Fruit fly (Drosophila melanogaster) whole organism, prepupa: Measurements from ENCODE around the gene MCTS1.
A peak's percentile ranks its signal among the peaks of the same experiment; 100 is the strongest.

Experiments used
- CG10669 ChIP-seq: fragments of 200-800 bp; sonication (Bioruptor generic); optimal IDR thresholded peaks from 3 replicates; lab custom pipeline; 2018; ENCODE audit warnings: missing biosample characterization, mild to moderate bottlenecking, missing genetic modification characterization, moderate library complexity
- CG11762 ChIP-seq: fragments of 200-800 bp; sonication (Bioruptor generic); optimal IDR thresholded peaks from 3 replicates; lab custom pipeline; 2016; ENCODE audit warnings: missing biosample characterization, missing genetic modification characterization; ENCODE audit not compliant: insufficient read depth
- CG15336 ChIP-seq: fragments of 200-800 bp; sonication (Bioruptor generic); IDR thresholded peaks from 2 replicates; pipeline ENCODE4 v1.3.6; 2022; ENCODE audit warnings: missing biosample characterization, missing genetic modification characterization
- CG1621 ChIP-seq: fragments of 200-800 bp; sonication (Bioruptor generic); optimal IDR thresholded peaks from 3 replicates; lab custom pipeline; 2018; ENCODE audit warnings: missing biosample characterization, mild to moderate bottlenecking, missing genetic modification characterization
- CG16779 ChIP-seq: fragments of 200-800 bp; sonication (Bioruptor generic); optimal IDR thresholded peaks from 3 replicates; lab custom pipeline; 2017; ENCODE audit warnings: missing biosample characterization, mild to moderate bottlenecking, missing genetic modification characterization
- CG3032 ChIP-seq: fragments of 200-800 bp; optimal IDR thresholded peaks from 2 replicates; lab custom pipeline; 2019; ENCODE audit warnings: missing biosample characterization, mild to moderate bottlenecking, missing genetic modification characterization, moderate library complexity
- CG32006 ChIP-seq: fragments of 200-800 bp; sonication (Bioruptor generic); optimal IDR thresholded peaks from 3 replicates; lab custom pipeline; 2017; ENCODE audit warnings: missing biosample characterization, mild to moderate bottlenecking, missing genetic modification characterization
- CG3919 ChIP-seq: fragments of 200-800 bp; sonication (Bioruptor generic); optimal IDR thresholded peaks from 3 replicates; lab custom pipeline; 2016; ENCODE audit warnings: missing biosample characterization, missing genetic modification characterization
- CG4318 ChIP-seq: fragments of 200-800 bp; sonication (Bioruptor generic); optimal IDR thresholded peaks from 3 replicates; lab custom pipeline; 2017; ENCODE audit warnings: missing biosample characterization, mild to moderate bottlenecking, missing genetic modification characterization
- CG6163 ChIP-seq: fragments of 200-800 bp; sonication (Bioruptor generic); IDR thresholded peaks from 3 replicates; pipeline ENCODE4 v1.3.6; 2022; ENCODE audit warnings: missing biosample characterization, missing genetic modification characterization
- CG6276 ChIP-seq: fragments of 200-800 bp; sonication (Bioruptor generic); optimal IDR thresholded peaks from 2 replicates; lab custom pipeline; 2017; ENCODE audit warnings: missing biosample characterization, mild to moderate bottlenecking, missing genetic modification characterization
- CG6854 ChIP-seq: fragments of 200-800 bp; sonication (Bioruptor generic); optimal IDR thresholded peaks from 2 replicates; lab custom pipeline; 2017; ENCODE audit warnings: missing biosample characterization, mild to moderate bottlenecking, missing genetic modification characterization
- CG8119 ChIP-seq: fragments of 200-800 bp; sonication (Bioruptor generic); IDR thresholded peaks from 3 replicates; pipeline ENCODE4 v1.3.6; 2022; ENCODE audit warnings: missing biosample characterization, missing genetic modification characterization
- CG8319 ChIP-seq: fragments of 200-800 bp; sonication (Bioruptor generic); optimal IDR thresholded peaks from 3 replicates; lab custom pipeline; 2016; ENCODE audit warnings: missing biosample characterization, missing genetic modification characterization
- CG8632 ChIP-seq: fragments of 200-800 bp; sonication (Bioruptor generic); optimal IDR thresholded peaks from 3 replicates; lab custom pipeline; 2016; ENCODE audit warnings: missing biosample characterization, missing genetic modification characterization
- Eip75B ChIP-seq: fragments of 200-800 bp; sonication (Bioruptor generic); optimal IDR thresholded peaks from 3 replicates; lab custom pipeline; 2016; ENCODE audit warnings: missing biosample characterization, missing genetic modification characterization
- Eip78C ChIP-seq: fragments of 200-800 bp; sonication (Bioruptor generic); peaks from one replicate; lab custom pipeline; 2016; ENCODE audit warnings: missing biosample characterization, missing genetic modification characterization
- Eip93F ChIP-seq: fragments of 200-800 bp; sonication (Bioruptor generic); optimal IDR thresholded peaks from 2 replicates; lab custom pipeline; 2016; ENCODE audit warnings: missing biosample characterization, mild to moderate bottlenecking, missing genetic modification characterization
- Ets21C ChIP-seq: fragments of 200-800 bp; sonication (Bioruptor generic); optimal IDR thresholded peaks from 3 replicates; lab custom pipeline; 2016; ENCODE audit warnings: missing biosample characterization, missing genetic modification characterization
- Gug ChIP-seq: fragments of 200-800 bp; sonication (Bioruptor generic); IDR thresholded peaks from 2 replicates; pipeline ENCODE4 v1.3.6; 2022; ENCODE audit warnings: missing biosample characterization, missing genetic modification characterization
- Hr38 ChIP-seq: sonication (Bioruptor generic); optimal IDR thresholded peaks from 2 replicates; lab custom pipeline; 2016; ENCODE audit warnings: missing biosample characterization, missing genetic modification characterization
- Hr39 ChIP-seq: fragments of 200-800 bp; sonication (Bioruptor generic); optimal IDR thresholded peaks from 2 replicates; lab custom pipeline; 2016; ENCODE audit warnings: missing biosample characterization, missing genetic modification characterization
- Hr4 ChIP-seq: fragments of 200-800 bp; sonication (Bioruptor generic); optimal IDR thresholded peaks from 3 replicates; lab custom pipeline; 2016; ENCODE audit warnings: missing biosample characterization, missing genetic modification characterization
- Lpt ChIP-seq: fragments of 200-800 bp; sonication (Bioruptor generic); optimal IDR thresholded peaks from 3 replicates; lab custom pipeline; 2016; ENCODE audit warnings: missing biosample characterization, missing genetic modification characterization
- OdsH ChIP-seq: fragments of 200-800 bp; sonication (Bioruptor generic); optimal IDR thresholded peaks from 3 replicates; lab custom pipeline; 2016; ENCODE audit warnings: missing biosample characterization, missing genetic modification characterization
- Sox102F ChIP-seq: fragments of 200-800 bp; sonication (Bioruptor generic); optimal IDR thresholded peaks from 2 replicates; lab custom pipeline; 2016; ENCODE audit warnings: missing biosample characterization, mild to moderate bottlenecking, missing genetic modification characterization
- Sox15 ChIP-seq: fragments of 200-800 bp; sonication (Bioruptor generic); optimal IDR thresholded peaks from 3 replicates; lab custom pipeline; 2016; ENCODE audit warnings: missing biosample characterization, missing genetic modification characterization
- achi ChIP-seq: fragments of 200-800 bp; sonication (Bioruptor generic); optimal IDR thresholded peaks from 3 replicates; lab custom pipeline; 2016; ENCODE audit warnings: missing biosample characterization, missing genetic modification characterization
- acj6 ChIP-seq: fragments of 200-800 bp; sonication (Bioruptor generic); optimal IDR thresholded peaks from 3 replicates; lab custom pipeline; 2016; ENCODE audit warnings: missing biosample characterization, missing genetic modification characterization
- cyc ChIP-seq: fragments of 200-800 bp; sonication (Bioruptor generic); optimal IDR thresholded peaks from 3 replicates; lab custom pipeline; 2016; ENCODE audit warnings: missing biosample characterization, missing genetic modification characterization
- dac ChIP-seq: fragments of 200-800 bp; sonication (Bioruptor generic); optimal IDR thresholded peaks from 2 replicates; lab custom pipeline; 2017; ENCODE audit warnings: missing biosample characterization, mild to moderate bottlenecking, missing genetic modification characterization
- eg ChIP-seq: fragments of 200-800 bp; sonication (Bioruptor generic); IDR thresholded peaks from 3 replicates; pipeline ENCODE4 v1.3.6; 2022; ENCODE audit warnings: missing biosample characterization, missing genetic modification characterization
- esn ChIP-seq: fragments of 200-800 bp; sonication (Bioruptor generic); optimal IDR thresholded peaks from 2 replicates; lab custom pipeline; 2016; ENCODE audit warnings: missing biosample characterization, mild to moderate bottlenecking, missing genetic modification characterization, moderate library complexity
- fd59A ChIP-seq: fragments of 200-800 bp; sonication (Bioruptor generic); optimal IDR thresholded peaks from 2 replicates; lab custom pipeline; 2017; ENCODE audit warnings: missing biosample characterization, mild to moderate bottlenecking, missing genetic modification characterization, missing genetic modification reagents
- fd85E ChIP-seq: fragments of 200-800 bp; sonication (Bioruptor generic); optimal IDR thresholded peaks from 3 replicates; lab custom pipeline; 2016; ENCODE audit warnings: missing biosample characterization, missing genetic modification characterization
- fkh ChIP-seq: fragments of 200-800 bp; sonication (Bioruptor generic); optimal IDR thresholded peaks from 3 replicates; lab custom pipeline; 2017; ENCODE audit warnings: missing biosample characterization, mild to moderate bottlenecking, missing genetic modification characterization, moderate library complexity
- lz ChIP-seq: fragments of 200-800 bp; sonication (Bioruptor generic); optimal IDR thresholded peaks from 3 replicates; lab custom pipeline; 2016; ENCODE audit warnings: missing biosample characterization, missing genetic modification characterization
- net ChIP-seq: fragments of 200-800 bp; sonication (Bioruptor generic); optimal IDR thresholded peaks from 3 replicates; lab custom pipeline; 2016; ENCODE audit warnings: missing biosample characterization, missing genetic modification characterization
- pdm3 ChIP-seq: fragments of 200-800 bp; sonication (Bioruptor generic); optimal IDR thresholded peaks from 3 replicates; lab custom pipeline; 2016; ENCODE audit warnings: missing biosample characterization, missing genetic modification characterization
- salr ChIP-seq, 2 experiments: fragments of 200-800 bp; sonication (Bioruptor generic); optimal IDR thresholded peaks; 3 replicates each; lab custom pipeline; 2016 to 2018; ENCODE audit warnings: missing biosample characterization in 2 of 2, missing genetic modification characterization in 2 of 2, mild to moderate bottlenecking in 1 of 2
- spab ChIP-seq: fragments of 200-800 bp; sonication (Bioruptor generic); optimal IDR thresholded peaks from 2 replicates; lab custom pipeline; 2017; ENCODE audit warnings: missing biosample characterization, mild to moderate bottlenecking, missing genetic modification characterization, missing genetic modification reagents
- ss ChIP-seq, 2 experiments: fragments of 200-800 bp; sonication (Bioruptor generic); optimal IDR thresholded peaks; 2 replicates in 1 of 2; 3 replicates in 1 of 2; lab custom pipeline; 2017 to 2018; ENCODE audit warnings: mild to moderate bottlenecking in 2 of 2, missing biosample characterization in 2 of 2, missing genetic modification characterization in 2 of 2, moderate library complexity in 1 of 2
- svp ChIP-seq: fragments of 200-800 bp; sonication (Bioruptor generic); peaks from one replicate; lab custom pipeline; 2016; ENCODE audit warnings: missing biosample characterization, missing genetic modification characterization
- topi ChIP-seq: fragments of 200-800 bp; sonication (Bioruptor generic); optimal IDR thresholded peaks from 3 replicates; lab custom pipeline; 2016; ENCODE audit warnings: missing biosample characterization, missing genetic modification characterization
- vri ChIP-seq: fragments of 200-800 bp; sonication (Bioruptor generic); optimal IDR thresholded peaks from 3 replicates; lab custom pipeline; 2016; ENCODE audit warnings: missing biosample characterization, mild to moderate bottlenecking, missing genetic modification characterization

Gene MCTS1

DNA sequence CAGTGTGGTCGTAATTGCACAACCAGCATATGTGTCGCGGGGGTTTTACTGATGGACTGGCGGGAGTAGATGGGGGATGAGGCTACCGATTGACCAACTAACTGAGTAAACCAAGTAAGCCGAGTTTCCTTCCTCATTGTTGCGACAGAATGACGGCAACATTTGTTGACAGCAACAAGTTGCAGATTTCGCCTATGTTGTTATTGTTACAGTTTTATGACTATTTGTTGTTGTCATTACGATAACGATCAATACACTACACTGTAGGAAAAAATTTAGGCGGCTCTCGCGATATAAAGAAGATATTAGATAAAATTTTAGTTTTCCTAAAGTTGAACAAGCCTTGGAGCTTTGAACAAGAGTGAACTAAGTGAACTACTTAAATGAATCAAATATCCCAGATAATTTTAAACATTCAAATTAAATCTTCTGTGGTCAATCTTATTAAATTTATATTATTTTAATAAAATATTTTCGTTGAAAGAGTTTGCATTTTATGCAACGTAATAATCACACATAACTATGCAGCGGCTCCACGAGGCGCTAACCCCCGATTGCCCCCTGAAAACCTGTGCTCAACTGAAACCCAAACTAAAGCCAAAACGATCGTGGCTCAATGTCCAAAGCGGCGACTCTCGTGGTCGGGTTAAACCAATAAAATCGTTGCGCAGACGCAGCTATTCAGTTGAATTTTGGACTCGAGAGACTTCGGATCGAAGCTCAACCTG, 29.8 kb downstream of the MCTS1 start, which contains the start of gene CG5928:
Gene CG5928, plus strand, starts transcription at position 678 of the 728 bp plus-strand sequence.
- TF ChIP-seq Gug (GFP tag; lab: Robert Waterston, UW) (no peak), fd59A (GFP tag; lab: Kevin White, UChicago) (no peak), pdm3 (GFP tag; lab: Kevin White, UChicago) (no peak), OdsH (GFP tag; lab: Kevin White, UChicago) (peak; percentile 1), CG3919 (GFP tag; lab: Kevin White, UChicago) (no peak), Eip78C (peak; percentile 41), CG4318 (GFP tag; lab: Kevin White, UChicago) (peak; percentile 18), CG8119 (GFP tag; lab: Robert Waterston, UW) (peak; percentile 54; the same call in 2 of the 3 replicates), net (GFP tag; lab: Kevin White, UChicago) (no peak), Eip93F (GFP tag; lab: Kevin White, UChicago) (no peak), Ets21C (GFP tag; lab: Kevin White, UChicago) (no peak), salr (GFP tag; optimal IDR thresholded peaks at IDR 0.05; lab: Kevin White, UChicago) (peak in 1 of 2 experiments; percentile 23), CG6854 (GFP tag; lab: Kevin White, UChicago) (no peak), CG32006 (GFP tag; lab: Kevin White, UChicago) (peak; percentile 60), Sox15 (GFP tag; lab: Kevin White, UChicago) (no peak), eg (peak; percentile 32; the same call in 1 of the 3 replicates), CG6276 (GFP tag; lab: Kevin White, UChicago) (peak; percentile 60), fd85E (no peak), dac (GFP tag; lab: Kevin White, UChicago) (no peak), CG15336 (GFP tag; lab: Robert Waterston, UW) (peak; percentile 26; the same call in 1 of the 2 replicates), acj6 (no peak), spab (GFP tag; lab: Kevin White, UChicago) (no peak), Sox102F (GFP tag; lab: Kevin White, UChicago) (no peak), CG6163 (GFP tag; lab: Robert Waterston, UW) (peak; percentile 32; the same call in 2 of the 3 replicates), vri (GFP tag; lab: Kevin White, UChicago) (no peak)

DNA sequence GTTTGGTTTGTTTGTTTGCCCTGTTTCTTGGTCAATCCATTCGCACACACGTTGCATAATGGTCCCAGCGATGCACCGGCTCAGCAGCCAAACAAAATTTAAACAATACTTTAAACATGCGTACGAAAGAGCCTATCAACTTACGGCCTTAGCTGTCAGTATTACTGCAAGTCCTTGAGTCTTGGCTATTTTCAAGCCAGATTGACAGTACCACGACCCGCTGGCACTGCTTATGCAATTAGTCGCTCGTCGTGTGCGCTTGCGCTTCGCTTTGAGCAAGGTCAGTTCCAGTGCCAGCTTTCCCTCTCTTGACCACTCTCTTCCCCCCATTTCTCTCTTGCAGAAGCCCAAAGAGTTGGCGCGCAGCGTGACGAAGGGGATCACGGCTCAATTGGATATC, 31.0 kb downstream of the MCTS1 start:
- TF ChIP-seq vri (GFP tag; lab: Kevin White, UChicago), result peak; percentile 68
- no peak for TF ChIP-seq ss (GFP tag; optimal IDR thresholded peaks at IDR 0.05; lab: Kevin White, UChicago)
- no peak for TF ChIP-seq acj6
- peak; percentile 3 for TF ChIP-seq Eip78C
- no peak for TF ChIP-seq Lpt (GFP tag; lab: Kevin White, UChicago)
- TF ChIP-seq Sox15 (GFP tag; lab: Kevin White, UChicago), result no peak
- peak; percentile 6 for TF ChIP-seq CG6854 (GFP tag; lab: Kevin White, UChicago)
- no peak for TF ChIP-seq CG8632

DNA sequence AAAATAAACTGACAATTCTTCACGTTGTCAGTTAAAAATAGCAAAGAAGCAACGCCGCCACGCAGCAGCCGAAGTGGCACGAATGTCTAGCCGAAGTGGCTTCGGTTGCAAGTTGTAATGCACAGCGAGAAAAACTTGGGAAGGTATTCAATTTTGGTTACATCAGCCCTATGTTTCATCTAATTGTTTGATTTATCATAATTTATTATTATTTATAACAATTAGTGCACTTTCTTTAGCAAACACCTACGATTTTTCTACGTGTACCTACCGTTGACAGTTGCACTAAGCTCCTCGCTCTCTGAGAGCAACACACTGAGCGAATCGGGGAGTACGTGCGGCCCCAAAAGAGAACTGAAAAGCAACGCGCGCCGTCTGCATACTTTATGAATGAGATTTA, 37.2 kb downstream of the MCTS1 start, which contains the start of gene Tsp5D:
Gene Tsp5D, minus strand, starts transcription at position 13 of the 400 bp plus-strand sequence.
- TF ChIP-seq achi (peak; percentile 96), CG6276 (GFP tag; lab: Kevin White, UChicago) (peak; percentile 99), esn (GFP tag; lab: Kevin White, UChicago) (peak; percentile 36), Eip75B (GFP tag; lab: Kevin White, UChicago) (peak; percentile 84), svp (GFP tag; lab: Kevin White, UChicago) (no peak), CG11762 (GFP tag; lab: Kevin White, UChicago) (peak; percentile 97), CG6854 (GFP tag; lab: Kevin White, UChicago) (no peak), CG6163 (GFP tag; lab: Robert Waterston, UW) (peak; percentile 99), Ets21C (GFP tag; lab: Kevin White, UChicago) (no peak), CG3032 (tag; lab: Kevin White, UChicago) (peak; percentile 96), CG32006 (GFP tag; lab: Kevin White, UChicago) (peak; percentile 98), CG1621 (tag; lab: Kevin White, UChicago) (peak; percentile 93), CG8319 (GFP tag; lab: Kevin White, UChicago) (peak; percentile 85), fkh (GFP tag; lab: Kevin White, UChicago) (peak; percentile 29), net (GFP tag; lab: Kevin White, UChicago) (peak; percentile 96), CG4318 (GFP tag; lab: Kevin White, UChicago) (peak; percentile 97), CG10669 (peak; percentile 97), cyc (GFP tag; lab: Kevin White, UChicago) (peak; percentile 63), acj6 (peak; percentile 91), vri (GFP tag; lab: Kevin White, UChicago) (no peak), Sox102F (GFP tag; lab: Kevin White, UChicago) (no peak), CG16779 (tag; lab: Kevin White, UChicago) (peak; percentile 93), lz (GFP tag; lab: Kevin White, UChicago) (peak; percentile 23), Hr4 (GFP tag; lab: Kevin White, UChicago) (peak; percentile 93), CG15336 (GFP tag; lab: Robert Waterston, UW) (peak; percentile 100), topi (GFP tag; lab: Kevin White, UChicago) (peak; percentile 68), Hr39 (no peak), Hr38 (peak; percentile 14)
